Fruit fly (Drosophila melanogaster): ENCODE data around the gene CG42846.
A peak's percentile ranks its signal among the peaks of the same experiment; 100 is the strongest.

Gene CG42846

dm6 chr3L:184251-184650, 47.2 kb downstream of the CG42846 start, which contains the start of the genes CG34140, Mkp and Mtch (continued):
- 0 out of 2 replicates have a peak, but pooled peaks have one; percentile 40 for TF ChIP-seq gsb (GFP tag; IDR thresholded peaks at IDR 0.05)
- TF ChIP-seq CG3838 (GFP tag; optimal IDR thresholded peaks at IDR 0.05), result peak; percentile 63
- TF ChIP-seq CG2875 (GFP tag; optimal IDR thresholded peaks at IDR 0.05), result no peak
- peak; percentile 65 for TF ChIP-seq CG11085 (GFP tag; IDR thresholded peaks at IDR 0.05)
- no peak for TF ChIP-seq Oli (tag; optimal IDR thresholded peaks at IDR 0.05)
- peak; percentile 63; the same call in 1 of the 2 replicates for TF ChIP-seq aop (GFP tag; IDR thresholded peaks at IDR 0.05)
- peak; percentile 68 for TF ChIP-seq emc (GFP tag; optimal IDR thresholded peaks at IDR 0.05)
- no peak for TF ChIP-seq Dip2 (GFP tag; IDR thresholded peaks at IDR 0.05)
- peak; percentile 87 for TF ChIP-seq CG4424 (GFP tag; optimal IDR thresholded peaks at IDR 0.05)
- peak; percentile 86 for TF ChIP-seq CG1602 (GFP tag; optimal IDR thresholded peaks at IDR 0.05)
- TF ChIP-seq Gsc (GFP tag; IDR thresholded peaks at IDR 0.05), result no peak
- peak; percentile 66 for TF ChIP-seq Spps (tag; optimal IDR thresholded peaks at IDR 0.05)
- peak; percentile 89 for TF ChIP-seq CG34422 (GFP tag; IDR thresholded peaks at IDR 0.05)
- TF ChIP-seq Kr (GFP tag; optimal IDR thresholded peaks at IDR 0.05), result no peak
- TF ChIP-seq Atf3 (GFP tag; optimal IDR thresholded peaks at IDR 0.05), result peak; percentile 85
- peak; percentile 74 for TF ChIP-seq CG17385 (GFP tag; optimal IDR thresholded peaks at IDR 0.05)
- peak; percentile 44 for TF ChIP-seq CG30431 (GFP tag; optimal IDR thresholded peaks at IDR 0.05)
- TF ChIP-seq CG13296 (GFP tag; optimal IDR thresholded peaks at IDR 0.05), result no peak
- peak; percentile 49; the same call in 1 of the 3 replicates for TF ChIP-seq otp (GFP tag; IDR thresholded peaks at IDR 0.05)
- peak; percentile 94 for TF ChIP-seq CG2116 (GFP tag; optimal IDR thresholded peaks at IDR 0.05)
- TF ChIP-seq MTF-1 (GFP tag; optimal IDR thresholded peaks at IDR 0.05; ENCODE audit: borderline replicate concordance), result peak; percentile 26
- TF ChIP-seq CG11560 (tag; IDR thresholded peaks at IDR 0.05), result 0 out of 3 replicates have a peak, but pooled peaks have one; percentile 43
- TF ChIP-seq CG14667 (GFP tag; IDR thresholded peaks at IDR 0.05), result peak; percentile 70
- TF ChIP-seq sd (tag; optimal IDR thresholded peaks at IDR 0.05), result no peak
- TF ChIP-seq ewg (GFP tag; optimal IDR thresholded peaks at IDR 0.05), result peak; percentile 73
- TF ChIP-seq jigr1 (GFP tag; IDR thresholded peaks at IDR 0.05), result no peak
- no peak for TF ChIP-seq jing (GFP tag; optimal IDR thresholded peaks at IDR 0.05)
- peak; percentile 81 for TF ChIP-seq Mes4 (GFP tag; optimal IDR thresholded peaks at IDR 0.05)
- peak; percentile 60 for TF ChIP-seq Adf1 (GFP tag; IDR thresholded peaks at IDR 0.05)
- TF ChIP-seq Ssrp (tag; optimal IDR thresholded peaks at IDR 0.05), result peak; percentile 78
- 0 out of 2 replicates have a peak, but pooled peaks have one; percentile 26 for TF ChIP-seq CG10321 (GFP tag; IDR thresholded peaks at IDR 0.05)
- no peak for TF ChIP-seq mirr (GFP tag; optimal IDR thresholded peaks at IDR 0.05)
- TF ChIP-seq CG7963 (GFP tag; IDR thresholded peaks at IDR 0.05; ENCODE audit: partially characterized antibody), result peak; percentile 54; the same call in 2 of the 3 replicates
- peak; percentile 88 for TF ChIP-seq fu2 (GFP tag; optimal IDR thresholded peaks at IDR 0.05)
- TF ChIP-seq CG10267 (tag; optimal IDR thresholded peaks at IDR 0.05), result peak; percentile 87
- TF ChIP-seq gt (GFP tag; IDR thresholded peaks at IDR 0.05), result no peak
- TF ChIP-seq Fer3 (tag; optimal IDR thresholded peaks at IDR 0.05), result no peak
- TF ChIP-seq twi (tag; optimal IDR thresholded peaks at IDR 0.05), result no peak
- TF ChIP-seq Rfx (GFP tag; IDR thresholded peaks at IDR 0.05), result peak; percentile 87
- peak in 1 of 2 experiments; percentile 83 for TF ChIP-seq bsh (GFP tag; optimal IDR thresholded peaks at IDR 0.05)
- TF ChIP-seq CG16779 (GFP tag; IDR thresholded peaks at IDR 0.05), result peak; percentile 46; the same call in 1 of the 2 replicates
- no peak for TF ChIP-seq D (optimal IDR thresholded peaks at IDR 0.05)
- peak; percentile 60 for TF ChIP-seq D (GFP tag; optimal IDR thresholded peaks at IDR 0.05)
- TF ChIP-seq Side (GFP tag; optimal IDR thresholded peaks at IDR 0.05), result peak; percentile 87
- TF ChIP-seq CG8388 (GFP tag; optimal IDR thresholded peaks at IDR 0.05), result peak; percentile 77
- no peak for TF ChIP-seq CG7745 (tag; optimal IDR thresholded peaks at IDR 0.05)
- TF ChIP-seq Stat92E (GFP tag; optimal IDR thresholded peaks at IDR 0.05), result peak in 1 of 3 experiments; percentile 76
- TF ChIP-seq pzg (GFP tag; optimal IDR thresholded peaks at IDR 0.05), result peak; percentile 82
- peak in 1 of 2 experiments; percentile 37 for TF ChIP-seq eve (GFP tag; optimal IDR thresholded peaks at IDR 0.05)
- TF ChIP-seq ash1 (GFP tag; optimal IDR thresholded peaks at IDR 0.05), result peak; percentile 9
- TF ChIP-seq D19A (tag; optimal IDR thresholded peaks at IDR 0.05), result no peak

Data from whole organism, embryonic.